Fruit fly (Drosophila melanogaster) S2 (cell line): Measurements from ENCODE around the gene CG43131.

Source experiments
- CG8478 ChIP-seq: fragments of >200 bp; optimal IDR thresholded peaks from 2 replicates; lab custom pipeline; 2018
- CTCF ChIP-seq, 2 experiments: fragments of >200 bp; optimal IDR thresholded peaks; 2 replicates each; lab custom pipeline; 2018

DNA sequence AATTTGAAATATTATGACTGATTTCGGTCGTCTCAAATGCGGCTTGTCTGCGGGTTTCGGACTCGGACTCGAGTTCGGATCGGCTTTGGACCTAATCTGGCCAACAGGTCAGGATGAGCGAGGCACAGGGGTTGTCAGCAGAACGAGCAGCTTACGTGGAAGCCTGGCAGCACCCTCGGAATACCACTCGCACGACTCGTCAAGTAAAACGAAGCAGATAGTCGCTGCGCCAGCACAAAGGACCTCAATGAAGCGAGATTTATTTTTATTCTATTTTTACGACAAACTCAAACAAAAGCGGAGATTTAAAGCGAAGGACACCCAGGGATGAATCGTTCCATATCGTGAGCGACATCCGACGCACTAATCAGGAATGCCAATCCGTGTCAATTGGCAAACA, 16.9 kb upstream of the CG43131 start:
- TF ChIP-seq CG8478 (no peak), CTCF (optimal IDR thresholded peaks at IDR 0.05; lab: Kevin White, UChicago) (no peak)
